Worm (Caenorhabditis elegans): Measurements from ENCODE around the gene picc-1.

Gene picc-1

ce11 chrV:6022076-6022475, 3.3 kb downstream of the picc-1 start:
- no peak for TF ChIP-seq elt-4 (tag; optimal IDR thresholded peaks at IDR 0.05)
- TF ChIP-seq unc-3 (GFP tag; conservative IDR thresholded peaks at IDR 0.05): no peak
- TF ChIP-seq unc-3 (tag; optimal IDR thresholded peaks at IDR 0.05): no peak
- TF ChIP-seq ahr-1 (tag; optimal IDR thresholded peaks at IDR 0.05): no peak
- TF ChIP-seq hlh-30 (tag; optimal IDR thresholded peaks at IDR 0.05; ENCODE audit: insufficient read depth): no peak
- no peak for TF ChIP-seq ceh-14 (tag; optimal IDR thresholded peaks at IDR 0.05)
- no peak for TF ChIP-seq mec-3 (tag; optimal IDR thresholded peaks at IDR 0.05; ENCODE audit: borderline replicate concordance)
- no peak for TF ChIP-seq unc-55 (GFP tag; optimal IDR thresholded peaks at IDR 0.05)
- TF ChIP-seq ceh-30 (tag; optimal IDR thresholded peaks at IDR 0.05): no peak
- TF ChIP-seq ztf-16 (tag; optimal IDR thresholded peaks at IDR 0.05): no peak
- no peak for TF ChIP-seq lin-11 (tag; optimal IDR thresholded peaks at IDR 0.05)
- TF ChIP-seq ama-1 (optimal IDR thresholded peaks at IDR 0.05): no peak

- no peak for TF ChIP-seq K02D7.2 (tag; optimal IDR thresholded peaks at IDR 0.05)
- no peak for TF ChIP-seq ceh-6 (GFP tag; optimal IDR thresholded peaks at IDR 0.05)
- no peak for TF ChIP-seq npax-4 (tag; optimal IDR thresholded peaks at IDR 0.05)
- no peak for TF ChIP-seq pat-9 (tag; optimal IDR thresholded peaks at IDR 0.05)
- no peak for TF ChIP-seq hlh-6 (tag; optimal IDR thresholded peaks at IDR 0.05)
- TF ChIP-seq sox-2 (GFP tag; IDR thresholded peaks at IDR 0.05): no peak
- no peak for TF ChIP-seq ceh-22 (tag; optimal IDR thresholded peaks at IDR 0.05)
- TF ChIP-seq eyg-1 (tag; optimal IDR thresholded peaks at IDR 0.05): no peak
- TF ChIP-seq T23F11.4 (GFP tag; optimal IDR thresholded peaks at IDR 0.05): no peak
- no peak for TF ChIP-seq pqm-1 (tag; optimal IDR thresholded peaks at IDR 0.05)
- peak; percentile 24 for TF ChIP-seq unc-42 (tag; optimal IDR thresholded peaks at IDR 0.05)
- TF ChIP-seq sox-4 (tag; optimal IDR thresholded peaks at IDR 0.05): no peak
- no peak for TF ChIP-seq tbx-7 (tag; optimal IDR thresholded peaks at IDR 0.05)
- no peak for TF ChIP-seq fkh-10 (GFP tag; optimal IDR thresholded peaks at IDR 0.05)
- no peak for TF ChIP-seq nhr-11 (tag; optimal IDR thresholded peaks at IDR 0.05)
- no peak for TF ChIP-seq ttx-3 (tag; optimal IDR thresholded peaks at IDR 0.05)
- no peak for TF ChIP-seq ceh-14 (tag; optimal IDR thresholded peaks at IDR 0.05)
- no peak for TF ChIP-seq che-1 (tag; optimal IDR thresholded peaks at IDR 0.05)
- no peak for TF ChIP-seq unc-86 (tag; optimal IDR thresholded peaks at IDR 0.05)
- peak; percentile 68 for TF ChIP-seq rnt-1 (tag; optimal IDR thresholded peaks at IDR 0.05)
- TF ChIP-seq dve-1 (tag; optimal IDR thresholded peaks at IDR 0.05): no peak
- TF ChIP-seq fax-1 (tag; optimal IDR thresholded peaks at IDR 0.05): no peak
- TF ChIP-seq C08G9.2 (tag; optimal IDR thresholded peaks at IDR 0.05): peak; percentile 32
- TF ChIP-seq Y22D7AL.16 (tag; optimal IDR thresholded peaks at IDR 0.05): no peak
- no peak for TF ChIP-seq gmeb-2 (tag; optimal IDR thresholded peaks at IDR 0.05)
- TF ChIP-seq ztf-16 (tag; optimal IDR thresholded peaks at IDR 0.05): no peak
- TF ChIP-seq ceh-18 (tag; optimal IDR thresholded peaks at IDR 0.05): peak; percentile 78
- no peak for TF ChIP-seq ceh-9 (tag; optimal IDR thresholded peaks at IDR 0.05)
- TF ChIP-seq ref-2 (tag; optimal IDR thresholded peaks at IDR 0.05): no peak
- TF ChIP-seq tbx-2 (tag; optimal IDR thresholded peaks at IDR 0.05): peak; percentile 22
- no peak for TF ChIP-seq pax-1 (tag; optimal IDR thresholded peaks at IDR 0.05)
- no peak for TF ChIP-seq ceh-48 (tag; optimal IDR thresholded peaks at IDR 0.05)
- TF ChIP-seq elt-4 (tag; optimal IDR thresholded peaks at IDR 0.05): no peak
- no peak for TF ChIP-seq zip-5 (tag; optimal IDR thresholded peaks at IDR 0.05)
- TF ChIP-seq pag-3 (tag; optimal IDR thresholded peaks at IDR 0.05; ENCODE audit: borderline replicate concordance): no peak
- TF ChIP-seq ama-1 (optimal IDR thresholded peaks at IDR 0.05): no peak
- no peak for TF ChIP-seq lim-6 (tag; optimal IDR thresholded peaks at IDR 0.05)
- TF ChIP-seq hlh-8 (tag; optimal IDR thresholded peaks at IDR 0.05): no peak
- no peak for TF ChIP-seq ets-4 (tag; optimal IDR thresholded peaks at IDR 0.05)
- TF ChIP-seq K09A11.1 (tag; optimal IDR thresholded peaks at IDR 0.05; ENCODE audit: insufficient read depth): no peak
- no peak for TF ChIP-seq pha-2 (tag; optimal IDR thresholded peaks at IDR 0.05)
- peak; percentile 10 for TF ChIP-seq nfya-1 (tag; optimal IDR thresholded peaks at IDR 0.05)
- TF ChIP-seq odd-2 (tag; optimal IDR thresholded peaks at IDR 0.05): no peak
- TF ChIP-seq ahr-1 (tag; optimal IDR thresholded peaks at IDR 0.05): no peak
- no peak for TF ChIP-seq elt-2 (tag; optimal IDR thresholded peaks at IDR 0.05)
- no peak for TF ChIP-seq ceh-45 (GFP tag; IDR thresholded peaks at IDR 0.05)
Measured at ce11 chrV:6030559-6030975, 11.8 kb downstream of the picc-1 start.
